Fruit fly (Drosophila melanogaster) whole organism, embryonic: ENCODE results near the gene CG31205.

Experiments used
- Aef1 ChIP-seq: fragments of 200-800 bp; sonication (Bioruptor generic); IDR thresholded peaks from 3 replicates; pipeline ENCODE4 v1.3.6; 2022; ENCODE audit warnings: missing biosample characterization, missing genetic modification characterization
- Antp ChIP-seq: fragments of 200-800 bp; sonication (Bioruptor generic); optimal IDR thresholded peaks from 3 replicates; lab custom pipeline; 2016; ENCODE audit warnings: missing biosample characterization, missing genetic modification characterization
- BEAF-32 ChIP-seq: fragments of 200-800 bp; sonication (Bioruptor generic); optimal IDR thresholded peaks from 3 replicates; lab custom pipeline; 2017; ENCODE audit warnings: missing biosample characterization, missing genetic modification characterization, mild to moderate bottlenecking, moderate library complexity, missing genetic modification reagents
- CG11456 ChIP-seq: fragments of 200-800 bp; sonication (Bioruptor generic); IDR thresholded peaks from 3 replicates; pipeline ENCODE4 v1.3.6; 2022; ENCODE audit warnings: missing biosample characterization, missing genetic modification characterization
- CG1233 ChIP-seq: fragments of 200-800 bp; sonication (Bioruptor generic); optimal IDR thresholded peaks from 4 replicates; lab custom pipeline; 2018; ENCODE audit warnings: missing biosample characterization, mild to moderate bottlenecking, missing genetic modification characterization
- CG12659 ChIP-seq: fragments of 200-800 bp; sonication (Bioruptor generic); optimal IDR thresholded peaks from 3 replicates; lab custom pipeline; 2017; ENCODE audit warnings: mild to moderate bottlenecking, missing biosample characterization, missing genetic modification reagents, missing genetic modification characterization
- CG12942 ChIP-seq: fragments of 200-800 bp; sonication (Bioruptor generic); optimal IDR thresholded peaks from 3 replicates; lab custom pipeline; 2016; ENCODE audit warnings: missing biosample characterization, missing genetic modification characterization
- CG1603 ChIP-seq: fragments of 200-800 bp; sonication (Bioruptor generic); optimal IDR thresholded peaks from 2 replicates; lab custom pipeline; 2019; ENCODE audit warnings: missing biosample characterization, mild to moderate bottlenecking, missing genetic modification characterization, moderate library complexity
- CG2116 ChIP-seq: fragments of 200-800 bp; sonication (Bioruptor generic); optimal IDR thresholded peaks from 3 replicates; lab custom pipeline; 2018; ENCODE audit warnings: missing biosample characterization, mild to moderate bottlenecking, missing genetic modification characterization
- CG31224 ChIP-seq: fragments of 200-800 bp; sonication (Bioruptor generic); IDR thresholded peaks from 2 replicates; pipeline ENCODE4 v1.3.6; 2022; ENCODE audit warnings: missing biosample characterization, missing genetic modification characterization
- CG31388 ChIP-seq: fragments of 200-800 bp; sonication (Bioruptor generic); optimal IDR thresholded peaks from 2 replicates; lab custom pipeline; 2016; ENCODE audit warnings: missing biosample characterization, missing genetic modification characterization
- CG33213 ChIP-seq: fragments of 200-800 bp; sonication (Bioruptor generic); optimal IDR thresholded peaks from 3 replicates; lab custom pipeline; 2016; ENCODE audit warnings: missing biosample characterization, missing genetic modification characterization
- CG33557 ChIP-seq: fragments of 200-800 bp; sonication (Bioruptor generic); optimal IDR thresholded peaks from 2 replicates; lab custom pipeline; 2019; ENCODE audit warnings: missing biosample characterization, mild to moderate bottlenecking, missing genetic modification characterization, moderate library complexity
- CG34422 ChIP-seq: fragments of 200-800 bp; sonication (Bioruptor generic); IDR thresholded peaks from 3 replicates; pipeline ENCODE4 v1.3.6; 2022; ENCODE audit warnings: missing biosample characterization, missing genetic modification characterization
- CG4617 ChIP-seq: fragments of 200-800 bp; sonication (Bioruptor generic); optimal IDR thresholded peaks from 3 replicates; lab custom pipeline; 2016; ENCODE audit warnings: missing biosample characterization, missing genetic modification characterization, borderline replicate concordance
- CG6272 ChIP-seq: fragments of 200-800 bp; sonication (Bioruptor generic); IDR thresholded peaks from 2 replicates; pipeline ENCODE4 v1.3.6; 2022; ENCODE audit warnings: missing biosample characterization, missing genetic modification characterization
- CG7372 ChIP-seq: fragments of 200-800 bp; sonication (Bioruptor generic); IDR thresholded peaks from 2 replicates; pipeline ENCODE4 v1.3.6; 2022; ENCODE audit warnings: missing biosample characterization, missing genetic modification characterization
- CoRest ChIP-seq: fragments of 200-800 bp; sonication (Bioruptor generic); optimal IDR thresholded peaks from 3 replicates; lab custom pipeline; 2018; ENCODE audit warnings: missing biosample characterization, mild to moderate bottlenecking, missing genetic modification characterization, moderate library complexity
- D ChIP-seq, 2 experiments: fragments of 200-800 bp in 1 of 2; fragments of >200 bp in 1 of 2; sonication (Bioruptor generic) in 1 of 2; optimal IDR thresholded peaks; 2 replicates in 1 of 2; 3 replicates in 1 of 2; lab custom pipeline; 2017; ENCODE audit warnings: mild to moderate bottlenecking in 1 of 2, missing biosample characterization in 1 of 2, missing genetic modification characterization in 1 of 2, missing genetic modification reagents in 1 of 2
- E2f2 ChIP-seq: fragments of 200-800 bp; sonication (Bioruptor generic); IDR thresholded peaks from 2 replicates; pipeline ENCODE4 v1.3.6; 2022; ENCODE audit warnings: missing biosample characterization, missing genetic modification characterization
- Ets97D ChIP-seq: fragments of 200-800 bp; sonication (Bioruptor generic); optimal IDR thresholded peaks from 3 replicates; lab custom pipeline; 2016; ENCODE audit warnings: missing biosample characterization, missing genetic modification characterization
- HLH54F ChIP-seq: fragments of 200-800 bp; sonication (Bioruptor generic); optimal IDR thresholded peaks from 3 replicates; lab custom pipeline; 2016; ENCODE audit warnings: missing biosample characterization, missing genetic modification characterization
- HmgD ChIP-seq: fragments of 200-800 bp; sonication (Bioruptor generic); optimal IDR thresholded peaks from 3 replicates; lab custom pipeline; 2016; ENCODE audit warnings: missing biosample characterization, missing genetic modification characterization
- HmgZ ChIP-seq: fragments of 200-800 bp; sonication (Bioruptor generic); optimal IDR thresholded peaks from 2 replicates; lab custom pipeline; 2018; ENCODE audit warnings: missing biosample characterization, mild to moderate bottlenecking, missing genetic modification characterization
- Hr51 ChIP-seq, 2 experiments: fragments of 200-800 bp; sonication (Bioruptor generic); optimal IDR thresholded peaks; 2 replicates in 1 of 2; 3 replicates in 1 of 2; lab custom pipeline; 2016 to 2018; ENCODE audit warnings: missing biosample characterization in 2 of 2, missing genetic modification characterization in 2 of 2, mild to moderate bottlenecking in 1 of 2, moderate library complexity in 1 of 2
- Hr78 ChIP-seq, 2 experiments: fragments of 200-800 bp in 1 of 2; fragments of >200 bp in 1 of 2; sonication (Bioruptor generic) in 1 of 2; optimal IDR thresholded peaks; 2 replicates each; lab custom pipeline; 2017 to 2019; ENCODE audit warnings: missing biosample characterization in 2 of 2, missing genetic modification characterization in 2 of 2, mild to moderate bottlenecking in 1 of 2, moderate library complexity in 1 of 2
- MESR4 ChIP-seq: fragments of 200-800 bp; sonication (Bioruptor generic); optimal IDR thresholded peaks from 2 replicates; lab custom pipeline; 2018; ENCODE audit warnings: missing biosample characterization, mild to moderate bottlenecking, missing genetic modification characterization, moderate library complexity
- Ptx1 ChIP-seq: fragments of 200-800 bp; sonication (Bioruptor generic); IDR thresholded peaks from 2 replicates; pipeline ENCODE4 v1.3.6; 2022; ENCODE audit warnings: missing biosample characterization, missing genetic modification characterization
- Rfx ChIP-seq: fragments of 200-800 bp; sonication (Bioruptor generic); IDR thresholded peaks from 2 replicates; pipeline ENCODE4 v1.3.6; 2022; ENCODE audit warnings: missing biosample characterization, missing genetic modification characterization
- dpn ChIP-seq, 2 experiments: fragments of 200-800 bp; sonication (Bioruptor generic); optimal IDR thresholded peaks; 3 replicates each; lab custom pipeline; 2016; ENCODE audit warnings: missing biosample characterization in 2 of 2, missing genetic modification characterization in 2 of 2
- en ChIP-seq: fragments of 200-800 bp; sonication (Bioruptor generic); optimal IDR thresholded peaks from 2 replicates; lab custom pipeline; 2016; ENCODE audit warnings: missing biosample characterization, missing genetic modification characterization
- fd64A ChIP-seq: fragments of 200-800 bp; sonication (Bioruptor generic); optimal IDR thresholded peaks from 3 replicates; lab custom pipeline; 2018; ENCODE audit warnings: missing biosample characterization, mild to moderate bottlenecking, missing genetic modification characterization
- fru ChIP-seq: fragments of >200 bp; optimal IDR thresholded peaks from 2 replicates; lab custom pipeline; 2017
- gfzf ChIP-seq: fragments of 200-800 bp; sonication (Bioruptor generic); optimal IDR thresholded peaks from 2 replicates; lab custom pipeline; 2016; ENCODE audit warnings: missing biosample characterization, mild to moderate bottlenecking, missing genetic modification characterization, moderate library complexity
- hbn ChIP-seq: fragments of 200-800 bp; sonication (Bioruptor generic); IDR thresholded peaks from 2 replicates; pipeline ENCODE4 v1.3.6; 2022; ENCODE audit warnings: missing biosample characterization, missing genetic modification characterization; ENCODE audit not compliant: partially characterized antibody
- knrl ChIP-seq: fragments of 200-800 bp; sonication (Bioruptor generic); IDR thresholded peaks from 3 replicates; pipeline ENCODE4 v1.3.6; 2022; ENCODE audit warnings: missing biosample characterization, missing genetic modification characterization; ENCODE audit not compliant: partially characterized antibody
- nerfin-2 ChIP-seq: fragments of 200-800 bp; sonication (Bioruptor generic); IDR thresholded peaks from 2 replicates; pipeline ENCODE4 v1.3.6; 2022; ENCODE audit warnings: missing biosample characterization, missing genetic modification characterization; ENCODE audit not compliant: partially characterized antibody
- pan ChIP-seq, 4 experiments: fragments of >200 bp in 3 of 4; fragments of 200-800 bp in 1 of 4; sonication (Bioruptor generic) in 1 of 4; optimal IDR thresholded peaks in 3 of 4; IDR thresholded peaks in 1 of 4; 2 replicates each; pipeline versions ENCODE4 v1.3.6 to Lab custom; 2017 to 2022; ENCODE audit warnings: missing biosample characterization in 2 of 4, missing genetic modification characterization in 2 of 4, mixed read lengths in 1 of 4
- peb ChIP-seq: fragments of 200-800 bp; sonication (Bioruptor generic); IDR thresholded peaks from 2 replicates; pipeline ENCODE4 v1.3.6; 2022; ENCODE audit warnings: missing biosample characterization, missing genetic modification characterization
- pum ChIP-seq: fragments of 200-800 bp; sonication (Bioruptor generic); optimal IDR thresholded peaks from 2 replicates; lab custom pipeline; 2016; ENCODE audit warnings: missing biosample characterization, missing genetic modification characterization
- row ChIP-seq: fragments of 200-800 bp; sonication (Bioruptor generic); IDR thresholded peaks from 3 replicates; pipeline ENCODE4 v1.3.6; 2022; ENCODE audit warnings: missing biosample characterization, missing genetic modification characterization
- shn ChIP-seq: fragments of 200-800 bp; sonication (Bioruptor generic); optimal IDR thresholded peaks from 3 replicates; lab custom pipeline; 2016; ENCODE audit warnings: missing biosample characterization, missing genetic modification characterization
- sisA ChIP-seq: fragments of 200-800 bp; sonication (Bioruptor generic); IDR thresholded peaks from 2 replicates; pipeline ENCODE4 v1.3.6; 2022; ENCODE audit warnings: missing biosample characterization, missing genetic modification characterization
- sna ChIP-seq: fragments of 200-800 bp; sonication (Bioruptor generic); IDR thresholded peaks from 2 replicates; pipeline ENCODE4 v1.3.6; 2022; ENCODE audit warnings: missing biosample characterization, missing genetic modification characterization; ENCODE audit not compliant: partially characterized antibody
- sob ChIP-seq: fragments of 200-800 bp; sonication (Bioruptor generic); IDR thresholded peaks from 2 replicates; pipeline ENCODE4 v1.3.6; 2022; ENCODE audit warnings: missing biosample characterization, missing genetic modification characterization
- trh ChIP-seq: fragments of 200-800 bp; sonication (Bioruptor generic); optimal IDR thresholded peaks from 2 replicates; lab custom pipeline; 2016; ENCODE audit warnings: missing biosample characterization, missing genetic modification characterization
- ttk ChIP-seq: fragments of 200-800 bp; sonication (Bioruptor generic); IDR thresholded peaks from 2 replicates; pipeline ENCODE4 v2.1.2; 2022; ENCODE audit warnings: missing biosample characterization, missing genetic modification characterization
- wek ChIP-seq: fragments of 200-800 bp; sonication (Bioruptor generic); optimal IDR thresholded peaks from 3 replicates; lab custom pipeline; 2018; ENCODE audit warnings: missing biosample characterization, mild to moderate bottlenecking, missing genetic modification characterization, moderate library complexity
- zen ChIP-seq: fragments of 200-800 bp; sonication (Bioruptor generic); optimal IDR thresholded peaks from 3 replicates; lab custom pipeline; 2018; ENCODE audit warnings: missing biosample characterization, mild to moderate bottlenecking, missing genetic modification characterization, moderate library complexity

Gene CG31205

DNA sequence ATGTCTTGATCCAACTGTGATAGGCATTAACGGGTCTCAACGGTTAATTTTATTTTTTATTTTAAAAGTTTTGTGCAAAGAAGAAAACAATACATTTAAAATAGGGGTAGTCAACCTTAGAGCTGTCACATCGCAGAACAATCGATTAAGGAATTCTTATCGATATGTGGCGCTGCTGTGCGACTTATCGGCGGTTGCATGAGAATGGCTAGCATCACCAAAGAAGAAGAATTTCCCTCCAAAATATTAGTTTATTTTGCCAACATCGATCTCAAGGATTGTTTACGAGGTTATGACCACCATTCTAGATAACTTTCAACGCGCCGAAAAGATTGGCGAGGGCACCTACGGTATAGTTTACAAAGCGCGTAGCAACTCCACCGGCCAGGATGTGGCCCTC is 4.0 kb downstream of the CG31205 start, which contains the start of gene Cdk2 (continued):
- TF ChIP-seq knrl (GFP tag; lab: Robert Waterston, UW) (peak; percentile 93), Hr78 (GFP tag; optimal IDR thresholded peaks at IDR 0.05; lab: Kevin White, UChicago) (no peak), pan (optimal IDR thresholded peaks at IDR 0.05; lab: Kevin White, UChicago) (no peak), pan (GFP tag; optimal IDR thresholded peaks at IDR 0.05 in 1 of 2, IDR thresholded peaks at IDR 0.05 in 1 of 2) (no peak), sob (GFP tag; lab: Robert Waterston, UW) (peak; percentile 33; the same call in 1 of the 2 replicates), CG4617 (GFP tag; lab: Kevin White, UChicago) (peak; percentile 63), shn (GFP tag; lab: Kevin White, UChicago) (peak; percentile 19), HLH54F (GFP tag; lab: Kevin White, UChicago) (peak; percentile 29), Aef1 (GFP tag; lab: Robert Waterston, UW) (no peak), nerfin-2 (GFP tag; lab: Robert Waterston, UW) (peak; percentile 81), CG31224 (GFP tag; lab: Robert Waterston, UW) (no peak), CG1233 (GFP tag; lab: Kevin White, UChicago) (no peak), CG1603 (peak; percentile 68), CG11456 (GFP tag; lab: Robert Waterston, UW) (peak; percentile 41; the same call in 1 of the 3 replicates), fru (lab: Kevin White, UChicago) (no peak), Ptx1 (GFP tag; lab: Robert Waterston, UW) (0 out of 2 replicates have a peak, but pooled peaks have one; percentile 5), Rfx (GFP tag; lab: Robert Waterston, UW) (peak; percentile 46; the same call in 1 of the 2 replicates), dpn (GFP tag; optimal IDR thresholded peaks at IDR 0.05; lab: Kevin White, UChicago) (peak; percentile 12 to 23), Antp (peak; percentile 12), Hr51 (GFP tag; optimal IDR thresholded peaks at IDR 0.05; lab: Kevin White, UChicago) (peak in 1 of 2 experiments; percentile 22), BEAF-32 (peak; percentile 89), CG6272 (GFP tag; lab: Robert Waterston, UW) (peak; percentile 36; the same call in 1 of the 2 replicates), Ets97D (GFP tag; lab: Kevin White, UChicago) (peak; percentile 85), ttk (0 out of 2 replicates have a peak, but pooled peaks have one; percentile 7), HmgZ (tag; lab: Kevin White, UChicago) (peak; percentile 37), trh (GFP tag; lab: Kevin White, UChicago) (no peak), en (GFP tag; lab: Kevin White, UChicago) (no peak), pum (GFP tag; lab: Kevin White, UChicago) (peak; percentile 1), CG33557 (GFP tag; lab: Kevin White, UChicago) (no peak), wek (GFP tag; lab: Kevin White, UChicago) (peak; percentile 98), sna (GFP tag; lab: Robert Waterston, UW) (peak; percentile 87), CG2116 (GFP tag; lab: Kevin White, UChicago) (peak; percentile 82), CG34422 (GFP tag; lab: Robert Waterston, UW) (peak; percentile 73; the same call in 1 of the 3 replicates), CG12942 (GFP tag; lab: Kevin White, UChicago) (no peak), E2f2 (GFP tag; lab: Robert Waterston, UW) (peak; percentile 80), peb (no peak), row (GFP tag; lab: Robert Waterston, UW) (peak; percentile 86), HmgD (peak; percentile 13), sisA (no peak), hbn (GFP tag; lab: Robert Waterston, UW) (peak; percentile 88), zen (peak; percentile 31), fd64A (GFP tag; lab: Kevin White, UChicago) (no peak), CG31388 (GFP tag; lab: Kevin White, UChicago) (no peak), CG12659 (peak; percentile 38), CG33213 (GFP tag; lab: Kevin White, UChicago) (peak; percentile 7), CoRest (tag; lab: Kevin White, UChicago) (peak; percentile 32), MESR4 (peak; percentile 64), gfzf (GFP tag; lab: Kevin White, UChicago) (peak; percentile 1), CG7372 (GFP tag; lab: Robert Waterston, UW) (no peak), D (optimal IDR thresholded peaks at IDR 0.05; lab: Kevin White, UChicago) (no peak), D (GFP tag; optimal IDR thresholded peaks at IDR 0.05; lab: Kevin White, UChicago) (no peak)
